Fruit fly (Drosophila melanogaster) whole organism, embryonic: ENCODE results near the gene CG16903.

ENCODE experiments used
- Bgb ChIP-seq: fragments of 200-800 bp; sonication (Bioruptor generic); IDR thresholded peaks from 2 replicates; pipeline ENCODE4 v1.3.6; 2022; ENCODE audit warnings: missing biosample characterization, missing genetic modification characterization; ENCODE audit not compliant: partially characterized antibody
- CG1024 ChIP-seq: fragments of 200-800 bp; sonication (Bioruptor generic); IDR thresholded peaks from 2 replicates; pipeline ENCODE4 v1.3.6; 2022; ENCODE audit warnings: missing biosample characterization, missing genetic modification characterization
- CG10431 ChIP-seq: fragments of 200-800 bp; sonication (Bioruptor generic); optimal IDR thresholded peaks from 3 replicates; lab custom pipeline; 2018; ENCODE audit warnings: missing biosample characterization, mild to moderate bottlenecking, missing genetic modification characterization
- CG10959 ChIP-seq: fragments of 200-800 bp; sonication (Bioruptor generic); IDR thresholded peaks from 2 replicates; pipeline ENCODE4 v1.3.6; 2022; ENCODE audit warnings: missing biosample characterization, missing genetic modification characterization
- CG11560 ChIP-seq: fragments of 200-800 bp; sonication (Bioruptor generic); IDR thresholded peaks from 3 replicates; pipeline ENCODE4 v1.3.6; 2022; ENCODE audit warnings: missing biosample characterization, missing genetic modification characterization
- CG13287 ChIP-seq: fragments of 200-800 bp; sonication (Bioruptor generic); IDR thresholded peaks from 2 replicates; pipeline ENCODE4 v1.3.6; 2022; ENCODE audit warnings: missing biosample characterization, missing genetic modification characterization; ENCODE audit not compliant: partially characterized antibody
- CG15696 ChIP-seq: fragments of 200-800 bp; sonication (Bioruptor generic); optimal IDR thresholded peaks from 2 replicates; lab custom pipeline; 2019; ENCODE audit warnings: missing biosample characterization, mild to moderate bottlenecking, missing genetic modification characterization, moderate library complexity
- CG17568 ChIP-seq: fragments of 200-800 bp; sonication (Bioruptor generic); optimal IDR thresholded peaks from 2 replicates; lab custom pipeline; 2018; ENCODE audit warnings: missing biosample characterization, mild to moderate bottlenecking, missing genetic modification characterization, moderate library complexity
- CG1832 ChIP-seq: fragments of 200-800 bp; sonication (Bioruptor generic); optimal IDR thresholded peaks from 2 replicates; lab custom pipeline; 2017; ENCODE audit warnings: missing biosample characterization, mild to moderate bottlenecking, missing genetic modification characterization, inconsistent platforms
- CG18619 ChIP-seq: fragments of 200-800 bp; sonication (Bioruptor generic); optimal IDR thresholded peaks from 3 replicates; lab custom pipeline; 2017; ENCODE audit warnings: missing biosample characterization, mild to moderate bottlenecking, missing genetic modification characterization
- CG4820 ChIP-seq: fragments of 200-800 bp; sonication (Bioruptor generic); optimal IDR thresholded peaks from 3 replicates; lab custom pipeline; 2016; ENCODE audit warnings: missing biosample characterization, missing genetic modification characterization
- CG5953 ChIP-seq: fragments of 200-800 bp; sonication (Bioruptor generic); IDR thresholded peaks from 2 replicates; pipeline ENCODE4 v1.3.6; 2022; ENCODE audit warnings: missing biosample characterization, missing genetic modification characterization
- CG6765 ChIP-seq: fragments of 200-800 bp; sonication (Bioruptor generic); optimal IDR thresholded peaks from 3 replicates; lab custom pipeline; 2017; ENCODE audit warnings: missing biosample characterization, mild to moderate bottlenecking, missing genetic modification characterization
- CG7372 ChIP-seq: fragments of 200-800 bp; sonication (Bioruptor generic); IDR thresholded peaks from 2 replicates; pipeline ENCODE4 v1.3.6; 2022; ENCODE audit warnings: missing biosample characterization, missing genetic modification characterization
- CG7745 ChIP-seq: fragments of 200-800 bp; sonication (Bioruptor generic); optimal IDR thresholded peaks from 2 replicates; lab custom pipeline; 2018; ENCODE audit warnings: missing biosample characterization, mild to moderate bottlenecking, missing genetic modification characterization, moderate library complexity
- CG8281 ChIP-seq: fragments of 200-800 bp; sonication (Bioruptor generic); optimal IDR thresholded peaks from 2 replicates; lab custom pipeline; 2018; ENCODE audit warnings: missing biosample characterization, mild to moderate bottlenecking, missing genetic modification characterization, moderate library complexity
- CG8924 ChIP-seq: fragments of 200-800 bp; optimal IDR thresholded peaks from 3 replicates; lab custom pipeline; 2019; ENCODE audit warnings: missing biosample characterization, mild to moderate bottlenecking, missing genetic modification characterization, moderate library complexity
- CG9932 ChIP-seq: fragments of 200-800 bp; sonication (Bioruptor generic); IDR thresholded peaks from 2 replicates; pipeline ENCODE4 v1.3.6; 2022; ENCODE audit warnings: missing biosample characterization, missing genetic modification characterization
- CkIIα-i1 ChIP-seq: fragments of 200-800 bp; sonication (Bioruptor generic); IDR thresholded peaks from 2 replicates; pipeline ENCODE4 v1.3.6; 2022; ENCODE audit warnings: missing biosample characterization, missing genetic modification characterization
- Doc2 ChIP-seq: fragments of 200-800 bp; sonication (Bioruptor generic); IDR thresholded peaks from 2 replicates; pipeline ENCODE4 v1.3.6; 2022; ENCODE audit warnings: missing biosample characterization, missing genetic modification characterization
- E2f2 ChIP-seq: fragments of 200-800 bp; sonication (Bioruptor generic); IDR thresholded peaks from 2 replicates; pipeline ENCODE4 v1.3.6; 2022; ENCODE audit warnings: missing biosample characterization, missing genetic modification characterization
- H2.0 ChIP-seq: fragments of 200-800 bp; sonication (Bioruptor generic); IDR thresholded peaks from 2 replicates; pipeline ENCODE4 v1.3.6; 2022; ENCODE audit warnings: missing biosample characterization, missing genetic modification characterization
- Hey ChIP-seq: fragments of 200-800 bp; sonication (Bioruptor generic); optimal IDR thresholded peaks from 3 replicates; lab custom pipeline; 2018; ENCODE audit warnings: missing biosample characterization, mild to moderate bottlenecking, missing genetic modification characterization
- MBD-R2 ChIP-seq: fragments of 200-800 bp; sonication (Bioruptor generic); IDR thresholded peaks from 2 replicates; pipeline ENCODE4 v1.3.6; 2022; ENCODE audit warnings: missing biosample characterization, missing genetic modification characterization
- MESR4 ChIP-seq: fragments of 200-800 bp; sonication (Bioruptor generic); optimal IDR thresholded peaks from 2 replicates; lab custom pipeline; 2018; ENCODE audit warnings: missing biosample characterization, mild to moderate bottlenecking, missing genetic modification characterization, moderate library complexity
- Nf-YB ChIP-seq: fragments of 200-800 bp; sonication (Bioruptor generic); optimal IDR thresholded peaks from 3 replicates; lab custom pipeline; 2019; ENCODE audit warnings: missing biosample characterization, mild to moderate bottlenecking, missing genetic modification characterization, moderate library complexity
- Rx ChIP-seq: fragments of 200-800 bp; sonication (Bioruptor generic); IDR thresholded peaks from 2 replicates; pipeline ENCODE4 v1.3.6; 2022; ENCODE audit warnings: missing biosample characterization, missing genetic modification characterization
- Sox100B ChIP-seq: fragments of 200-800 bp; sonication (Bioruptor generic); optimal IDR thresholded peaks from 3 replicates; lab custom pipeline; 2018; ENCODE audit warnings: missing biosample characterization, mild to moderate bottlenecking, missing genetic modification characterization
- Stat92E ChIP-seq, 3 experiments: fragments of >200 bp in 2 of 3; fragments of 200-800 bp in 1 of 3; sonication (Bioruptor generic) in 1 of 3; optimal IDR thresholded peaks; 2 replicates each; lab custom pipeline; 2017 to 2019; ENCODE audit warnings: missing biosample characterization in 3 of 3, missing genetic modification characterization in 3 of 3, mild to moderate bottlenecking in 1 of 3, moderate library complexity in 1 of 3
- al ChIP-seq: fragments of 200-800 bp; sonication (Bioruptor generic); IDR thresholded peaks from 2 replicates; pipeline ENCODE4 v1.3.6; 2022; ENCODE audit warnings: missing biosample characterization, missing genetic modification characterization
- bigmax ChIP-seq: fragments of 200-800 bp; sonication (Bioruptor generic); optimal IDR thresholded peaks from 2 replicates; lab custom pipeline; 2018; ENCODE audit warnings: missing biosample characterization, mild to moderate bottlenecking, missing genetic modification characterization
- corto ChIP-seq: fragments of 200-800 bp; sonication (Bioruptor generic); optimal IDR thresholded peaks from 2 replicates; lab custom pipeline; 2016; ENCODE audit warnings: missing biosample characterization, mild to moderate bottlenecking, missing genetic modification characterization, moderate library complexity
- dm ChIP-seq: fragments of 200-800 bp; sonication (Bioruptor generic); optimal IDR thresholded peaks from 3 replicates; lab custom pipeline; 2016; ENCODE audit warnings: missing biosample characterization, missing genetic modification characterization
- dpn ChIP-seq, 2 experiments: fragments of 200-800 bp; sonication (Bioruptor generic); optimal IDR thresholded peaks; 3 replicates each; lab custom pipeline; 2016; ENCODE audit warnings: missing biosample characterization in 2 of 2, missing genetic modification characterization in 2 of 2
- fu2 ChIP-seq: fragments of 200-800 bp; sonication (Bioruptor generic); optimal IDR thresholded peaks from 2 replicates; lab custom pipeline; 2016; ENCODE audit warnings: missing biosample characterization, missing genetic modification characterization
- gsb-n ChIP-seq: fragments of 200-800 bp; sonication (Bioruptor generic); optimal IDR thresholded peaks from 3 replicates; lab custom pipeline; 2018; ENCODE audit warnings: missing biosample characterization, mild to moderate bottlenecking, missing genetic modification characterization
- hb ChIP-seq: fragments of 200-800 bp; sonication (Bioruptor generic); IDR thresholded peaks from 3 replicates; pipeline ENCODE4 v1.3.6; 2022; ENCODE audit warnings: missing biosample characterization, missing genetic modification characterization; ENCODE audit not compliant: partially characterized antibody
- her ChIP-seq: fragments of 200-800 bp; sonication (Bioruptor generic); optimal IDR thresholded peaks from 2 replicates; lab custom pipeline; 2016; ENCODE audit warnings: missing biosample characterization, missing genetic modification characterization
- hkb ChIP-seq, 2 experiments: fragments of 200-800 bp in 1 of 2; fragments of >200 bp in 1 of 2; sonication (Bioruptor generic) in 1 of 2; IDR thresholded peaks in 1 of 2; optimal IDR thresholded peaks in 1 of 2; 2 replicates each; pipeline versions ENCODE4 v1.3.6 to Lab custom; 2017 to 2022; ENCODE audit warnings: missing biosample characterization in 1 of 2, missing genetic modification characterization in 1 of 2
- jing ChIP-seq: fragments of 200-800 bp; sonication (Bioruptor generic); optimal IDR thresholded peaks from 2 replicates; lab custom pipeline; 2018; ENCODE audit warnings: missing biosample characterization, mild to moderate bottlenecking, missing genetic modification characterization
- pros ChIP-seq: fragments of 200-800 bp; sonication (Bioruptor generic); optimal IDR thresholded peaks from 3 replicates; lab custom pipeline; 2019; ENCODE audit warnings: missing biosample characterization, mild to moderate bottlenecking, missing genetic modification characterization, moderate library complexity
- pzg ChIP-seq: fragments of 200-800 bp; sonication (Bioruptor generic); optimal IDR thresholded peaks from 3 replicates; lab custom pipeline; 2018; ENCODE audit warnings: missing biosample characterization, mild to moderate bottlenecking, missing genetic modification characterization, moderate library complexity
- ranshi ChIP-seq: fragments of 200-800 bp; sonication (Bioruptor generic); IDR thresholded peaks from 2 replicates; pipeline ENCODE4 v1.3.6; 2022; ENCODE audit warnings: missing biosample characterization, missing genetic modification characterization
- rib ChIP-seq: fragments of 200-800 bp; sonication (Bioruptor generic); IDR thresholded peaks from 2 replicates; pipeline ENCODE4 v1.3.6; 2022; ENCODE audit warnings: missing biosample characterization, missing genetic modification characterization
- row ChIP-seq: fragments of 200-800 bp; sonication (Bioruptor generic); IDR thresholded peaks from 3 replicates; pipeline ENCODE4 v1.3.6; 2022; ENCODE audit warnings: missing biosample characterization, missing genetic modification characterization
- sc ChIP-seq, 3 experiments: fragments of >200 bp in 2 of 3; fragments of 200-800 bp in 1 of 3; sonication (Bioruptor generic) in 1 of 3; optimal IDR thresholded peaks; 2 replicates in 2 of 3; 3 replicates in 1 of 3; lab custom pipeline; 2017; ENCODE audit warnings: mild to moderate bottlenecking in 1 of 3, missing biosample characterization in 1 of 3, missing genetic modification characterization in 1 of 3, missing genetic modification reagents in 1 of 3
- twi ChIP-seq: fragments of 200-800 bp; optimal IDR thresholded peaks from 2 replicates; lab custom pipeline; 2019; ENCODE audit warnings: missing biosample characterization, mild to moderate bottlenecking, missing genetic modification characterization, moderate library complexity

Gene CG16903

dm6 chrX:2050070-2050899 is 29.9 kb downstream of the CG16903 start, which contains the start of gene moody (continued):
- TF ChIP-seq Stat92E (GFP tag; optimal IDR thresholded peaks at IDR 0.05; lab: Kevin White, UChicago) (peak in 1 of 3 experiments; percentile 85), rib (peak; percentile 99), CG9932 (peak; percentile 99), CG4820 (peak; percentile 92), twi (peak; percentile 88), H2.0 (GFP tag; lab: Robert Waterston, UW) (peak; percentile 99), her (GFP tag; lab: Kevin White, UChicago) (peak; percentile 97), Nf-YB (GFP tag; lab: Kevin White, UChicago) (peak; percentile 78), pros (GFP tag; lab: Kevin White, UChicago) (peak; percentile 59), CG1832 (GFP tag; lab: Kevin White, UChicago) (peak; percentile 92), CG11560 (tag; lab: Robert Waterston, UW) (peak; percentile 90), CG7745 (tag; lab: Kevin White, UChicago) (peak; percentile 41), ranshi (GFP tag; lab: Robert Waterston, UW) (peak; percentile 98), CG7372 (GFP tag; lab: Robert Waterston, UW) (peak; percentile 98), CG8924 (tag; lab: Kevin White, UChicago) (peak; percentile 96), gsb-n (peak; percentile 85), CG17568 (GFP tag; lab: Kevin White, UChicago) (peak; percentile 93), Bgb (GFP tag; lab: Robert Waterston, UW) (peak; percentile 28; the same call in 1 of the 2 replicates), MESR4 (GFP tag; lab: Kevin White, UChicago) (peak; percentile 66), corto (GFP tag; lab: Kevin White, UChicago) (no peak), CG8281 (peak; percentile 83), CG13287 (GFP tag; lab: Robert Waterston, UW) (peak; percentile 65; the same call in 1 of the 2 replicates), dpn (GFP tag; optimal IDR thresholded peaks at IDR 0.05; lab: Kevin White, UChicago) (peak; percentile 98 to 99), CG10959 (peak; percentile 96), CG15696 (tag; lab: Kevin White, UChicago) (peak; percentile 88), pzg (GFP tag; lab: Kevin White, UChicago) (peak; percentile 45), al (GFP tag; lab: Robert Waterston, UW) (peak; percentile 98), CG6765 (GFP tag; lab: Kevin White, UChicago) (peak; percentile 98), E2f2 (GFP tag; lab: Robert Waterston, UW) (peak; percentile 80), sc (optimal IDR thresholded peaks at IDR 0.05; lab: Kevin White, UChicago) (no peak), sc (GFP tag; optimal IDR thresholded peaks at IDR 0.05; lab: Kevin White, UChicago) (peak; percentile 83), Doc2 (GFP tag; lab: Robert Waterston, UW) (peak; percentile 92), Rx (GFP tag; lab: Robert Waterston, UW) (peak; percentile 98), jing (peak; percentile 95), hb (GFP tag; lab: Robert Waterston, UW) (no peak), dm (peak; percentile 94), bigmax (GFP tag; lab: Kevin White, UChicago) (peak; percentile 62), CG1024 (GFP tag; lab: Robert Waterston, UW) (peak; percentile 97), fu2 (GFP tag; lab: Kevin White, UChicago) (peak; percentile 96), CG5953 (GFP tag; lab: Robert Waterston, UW) (peak; percentile 98), CkIIα-i1 (peak; percentile 91), hkb (optimal IDR thresholded peaks at IDR 0.05; lab: Kevin White, UChicago) (no peak), hkb (GFP tag; IDR thresholded peaks at IDR 0.05; lab: Robert Waterston, UW) (peak; percentile 98), MBD-R2 (GFP tag; lab: Robert Waterston, UW) (peak; percentile 98), Hey (tag; lab: Kevin White, UChicago) (peak; percentile 96), CG10431 (GFP tag; lab: Kevin White, UChicago) (peak; percentile 92), row (peak; percentile 100), CG18619 (peak; percentile 97), Sox100B (GFP tag; lab: Kevin White, UChicago) (peak; percentile 83)
